Fruit fly (Drosophila melanogaster): ENCODE measurements around the gene PIG-F.
A peak's percentile ranks its signal among the peaks of the same experiment; 100 is the strongest.

The PIG-F gene

DNA sequence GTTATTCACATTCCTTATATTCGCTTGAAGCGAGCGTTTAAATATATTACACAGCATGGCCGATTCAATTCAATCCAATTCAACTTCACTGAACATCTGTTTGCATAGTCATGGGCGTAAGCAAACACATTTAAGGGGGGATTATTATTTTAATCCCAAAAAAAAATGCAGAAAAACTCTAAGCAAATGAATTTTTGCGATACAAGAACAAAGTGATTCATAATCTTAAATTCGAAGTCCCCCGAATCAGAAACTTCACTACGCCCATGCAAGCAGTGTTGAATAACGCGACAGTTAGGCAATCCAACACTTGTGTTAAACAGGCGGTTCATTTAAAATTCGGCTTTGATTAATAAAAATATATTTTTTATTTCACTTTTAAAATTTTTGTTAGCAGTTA, 21.8 kb upstream of the PIG-F start, which contains the start of gene CG14100 (continued):
- peak; percentile 100 for TF ChIP-seq ap (GFP tag; IDR thresholded peaks at IDR 0.05)
- peak; percentile 99 for TF ChIP-seq CG6254 (GFP tag; optimal IDR thresholded peaks at IDR 0.05)
- peak; percentile 99 for TF ChIP-seq CG11696 (GFP tag; IDR thresholded peaks at IDR 0.05)
- TF ChIP-seq da (GFP tag; optimal IDR thresholded peaks at IDR 0.05), result peak; percentile 100
- peak; percentile 100 for TF ChIP-seq gcm (GFP tag; optimal IDR thresholded peaks at IDR 0.05)
- peak; percentile 100 for TF ChIP-seq CG34376 (GFP tag; optimal IDR thresholded peaks at IDR 0.05)
- TF ChIP-seq Tbp (GFP tag; optimal IDR thresholded peaks at IDR 0.05), result no peak
- TF ChIP-seq bab2 (GFP tag; optimal IDR thresholded peaks at IDR 0.05), result peak; percentile 100
- TF ChIP-seq CoRest (tag; optimal IDR thresholded peaks at IDR 0.05), result peak; percentile 100
- TF ChIP-seq CG8089 (GFP tag; optimal IDR thresholded peaks at IDR 0.05), result peak; percentile 100
- peak; percentile 100 for TF ChIP-seq salm (tag; optimal IDR thresholded peaks at IDR 0.05)
- peak; percentile 100 for TF ChIP-seq CG1529 (GFP tag; optimal IDR thresholded peaks at IDR 0.05)
- TF ChIP-seq ken (GFP tag; IDR thresholded peaks at IDR 0.05), result peak; percentile 100
- TF ChIP-seq CG18619 (GFP tag; optimal IDR thresholded peaks at IDR 0.05), result peak; percentile 100
- peak; percentile 100 for TF ChIP-seq CG4730 (GFP tag; IDR thresholded peaks at IDR 0.05)
- no peak for TF ChIP-seq fru (optimal IDR thresholded peaks at IDR 0.05)
- peak; percentile 100 for TF ChIP-seq CG15011 (GFP tag; optimal IDR thresholded peaks at IDR 0.05)
- peak; percentile 100 for TF ChIP-seq dimm (GFP tag; IDR thresholded peaks at IDR 0.05)
- TF ChIP-seq CG31224 (GFP tag; IDR thresholded peaks at IDR 0.05), result peak; percentile 100
- TF ChIP-seq CG18262 (tag; optimal IDR thresholded peaks at IDR 0.05), result peak; percentile 100
- peak; percentile 87 for TF ChIP-seq Sry-β (GFP tag; optimal IDR thresholded peaks at IDR 0.05)
- peak; percentile 100 for TF ChIP-seq Antp (GFP tag; optimal IDR thresholded peaks at IDR 0.05)
- peak; percentile 100 for TF ChIP-seq pho (GFP tag; optimal IDR thresholded peaks at IDR 0.05)
- peak; percentile 100 for TF ChIP-seq CG8765 (GFP tag; IDR thresholded peaks at IDR 0.05)
- peak in 1 of 2 experiments; percentile 91 for TF ChIP-seq eve (GFP tag; optimal IDR thresholded peaks at IDR 0.05)
- TF ChIP-seq CG9932 (GFP tag; IDR thresholded peaks at IDR 0.05), result peak; percentile 100
- TF ChIP-seq CkIIα-i1 (GFP tag; IDR thresholded peaks at IDR 0.05), result peak; percentile 100
- peak; percentile 100 for TF ChIP-seq CG33213 (GFP tag; optimal IDR thresholded peaks at IDR 0.05)
- TF ChIP-seq bowl (GFP tag; IDR thresholded peaks at IDR 0.05), result peak; percentile 100
- TF ChIP-seq Lpt (GFP tag; optimal IDR thresholded peaks at IDR 0.05), result no peak
- peak; percentile 100 for TF ChIP-seq slbo (GFP tag; IDR thresholded peaks at IDR 0.05)
- peak; percentile 100 for TF ChIP-seq Taf1 (GFP tag; IDR thresholded peaks at IDR 0.05)
- peak; percentile 100 for TF ChIP-seq Gsc (GFP tag; IDR thresholded peaks at IDR 0.05)
- TF ChIP-seq sd (tag; optimal IDR thresholded peaks at IDR 0.05), result peak; percentile 100
- peak; percentile 100 for TF ChIP-seq CG7372 (GFP tag; IDR thresholded peaks at IDR 0.05)
- TF ChIP-seq NfI (GFP tag; optimal IDR thresholded peaks at IDR 0.05), result peak; percentile 100
- TF ChIP-seq odd (GFP tag; optimal IDR thresholded peaks at IDR 0.05), result peak; percentile 100
- TF ChIP-seq D (optimal IDR thresholded peaks at IDR 0.05), result no peak
- peak; percentile 100 for TF ChIP-seq D (GFP tag; optimal IDR thresholded peaks at IDR 0.05)
- peak; percentile 100 for TF ChIP-seq CG32772 (GFP tag; IDR thresholded peaks at IDR 0.05)
- peak; percentile 100 for TF ChIP-seq CG2889 (GFP tag; IDR thresholded peaks at IDR 0.05)
- TF ChIP-seq Asciz (GFP tag; optimal IDR thresholded peaks at IDR 0.05), result peak; percentile 100
- peak; percentile 100 for TF ChIP-seq CG4282 (GFP tag; optimal IDR thresholded peaks at IDR 0.05)
- peak; percentile 100 for TF ChIP-seq bcd (GFP tag; optimal IDR thresholded peaks at IDR 0.05)
- peak; percentile 100 for TF ChIP-seq CG6765 (GFP tag; optimal IDR thresholded peaks at IDR 0.05)
- TF ChIP-seq CG4820 (GFP tag; optimal IDR thresholded peaks at IDR 0.05), result peak; percentile 100
- TF ChIP-seq CG7745 (tag; optimal IDR thresholded peaks at IDR 0.05), result peak; percentile 99
- TF ChIP-seq CG17361 (GFP tag; IDR thresholded peaks at IDR 0.05), result peak; percentile 100
- TF ChIP-seq CG7987 (GFP tag; optimal IDR thresholded peaks at IDR 0.05), result peak; percentile 100
- TF ChIP-seq Nf-YB (GFP tag; optimal IDR thresholded peaks at IDR 0.05), result peak; percentile 94
- TF ChIP-seq abd-A (tag; optimal IDR thresholded peaks at IDR 0.05), result peak; percentile 99
- TF ChIP-seq CG8944 (GFP tag; optimal IDR thresholded peaks at IDR 0.05), result peak; percentile 100
- peak; percentile 100 for TF ChIP-seq ind (GFP tag; optimal IDR thresholded peaks at IDR 0.05)

Data from whole organism, embryonic.